Worm (Caenorhabditis elegans) whole organism, L4/young adult: ENCODE results near the gene K02A6.4.
"Not testable (repeated sequence)": the region's sequence is repeated elsewhere in the genome, so short reads cannot be mapped to it uniquely, and the experiment has no call there.

Experiments used
- W03F9.2 ChIP-seq: fragments of 150-350 bp; optimal IDR thresholded peaks from 2 replicates; lab custom pipeline; 2014; ENCODE audit warnings: missing biosample characterization, missing genetic modification characterization
- dao-5 ChIP-seq: sonication (generic microtip); optimal IDR thresholded peaks from 2 replicates; lab custom pipeline; 2016; ENCODE audit warnings: missing genotype, missing genetic modification characterization, moderate library complexity, missing compliant biosample characterization
- him-1 ChIP-seq: sonication (generic microtip); optimal IDR thresholded peaks from 2 replicates; lab custom pipeline; 2016; ENCODE audit warnings: missing genotype, missing genetic modification reagents, missing genetic modification characterization, missing compliant biosample characterization

DNA sequence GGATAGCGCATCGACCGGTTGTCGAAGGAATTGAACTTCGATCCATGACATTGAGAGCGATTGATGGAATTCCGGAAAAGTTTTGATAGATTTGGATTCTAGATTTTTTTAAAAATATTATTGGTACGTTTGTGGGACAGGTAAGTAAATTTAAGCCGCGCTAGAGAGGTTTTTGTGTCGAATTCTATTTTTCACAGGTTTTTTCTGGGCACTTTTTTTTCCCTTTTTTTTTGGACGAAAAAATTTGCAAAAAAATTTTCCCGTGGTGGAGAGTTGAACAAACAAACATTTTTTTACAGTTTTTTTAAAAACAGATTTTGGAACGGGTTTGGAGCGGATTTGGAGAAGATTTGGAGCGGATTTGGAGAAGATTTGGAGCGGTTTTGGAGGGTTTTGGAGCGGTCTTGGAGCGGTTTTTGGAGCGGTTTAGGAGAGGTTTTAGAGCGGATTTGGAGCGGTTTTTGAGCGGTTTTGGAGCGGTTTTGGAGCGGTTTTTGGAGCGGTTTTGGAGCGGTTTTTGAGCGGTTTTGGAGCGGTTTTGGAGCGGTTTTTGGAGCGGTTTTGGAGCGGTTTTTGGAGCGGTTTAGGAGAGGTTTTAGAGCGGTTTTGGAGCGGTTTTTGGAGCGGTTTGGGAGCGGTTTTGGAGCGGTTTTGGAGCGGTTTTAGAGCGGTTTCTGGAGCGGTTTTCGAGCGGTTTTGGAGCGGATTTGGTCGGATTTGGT is 36.8 kb downstream of the K02A6.4 start, which contains the start of gene C17H11.4:
- TF ChIP-seq him-1 (tag; lab: Kevin White, UChicago); dao-5 (tag; lab: Kevin White, UChicago); W03F9.2: not testable (repeated sequence)
